Worm (Caenorhabditis elegans) whole organism, early embryonic: ENCODE measurements around the gene F48G7.4.

Experiments
- B0310.2 ChIP-seq: sonication (generic microtip); optimal IDR thresholded peaks from 2 replicates; lab custom pipeline; 2016; ENCODE audit warnings: mild to moderate bottlenecking, missing genetic modification characterization, missing compliant biosample characterization
- F13C5.2 ChIP-seq: sonication (generic microtip); optimal IDR thresholded peaks from 2 replicates; lab custom pipeline; 2017; ENCODE audit warnings: mild to moderate bottlenecking, missing genetic modification characterization, inconsistent platforms, missing compliant biosample characterization
- aly-1 ChIP-seq: sonication (generic microtip); optimal IDR thresholded peaks from 2 replicates; lab custom pipeline; 2016; ENCODE audit warnings: missing genetic modification characterization, missing compliant biosample characterization
- ama-1 ChIP-seq: fragments of 150-350 bp; optimal IDR thresholded peaks from 2 replicates; lab custom pipeline; 2014
- ets-7 ChIP-seq: sonication (generic microtip); optimal IDR thresholded peaks from 2 replicates; lab custom pipeline; 2016; ENCODE audit warnings: missing genotype, missing genetic modification characterization, missing compliant biosample characterization
- flt-1 ChIP-seq: fragments of 200-800 bp; sonication (Bioruptor generic); IDR thresholded peaks from 2 replicates; pipeline ENCODE4 v1.3.6; 2022; ENCODE audit warnings: missing genetic modification characterization, missing compliant biosample characterization
- hmbx-1 ChIP-seq: sonication (generic microtip); optimal IDR thresholded peaks from 2 replicates; lab custom pipeline; 2016; ENCODE audit warnings: mild to moderate bottlenecking, missing genetic modification characterization, missing compliant biosample characterization
- hnd-1 ChIP-seq: sonication (generic microtip); optimal IDR thresholded peaks from 2 replicates; lab custom pipeline; 2016; ENCODE audit warnings: missing genetic modification characterization, missing compliant biosample characterization
- scrt-1 ChIP-seq: fragments of 200-800 bp; sonication (Bioruptor generic); IDR thresholded peaks from 2 replicates; pipeline ENCODE4 v1.3.6; 2022; ENCODE audit warnings: missing genetic modification characterization, missing compliant biosample characterization
- tra-4 ChIP-seq: sonication (generic microtip); optimal IDR thresholded peaks from 2 replicates; lab custom pipeline; 2017; ENCODE audit warnings: missing genetic modification characterization, missing compliant biosample characterization

DNA sequence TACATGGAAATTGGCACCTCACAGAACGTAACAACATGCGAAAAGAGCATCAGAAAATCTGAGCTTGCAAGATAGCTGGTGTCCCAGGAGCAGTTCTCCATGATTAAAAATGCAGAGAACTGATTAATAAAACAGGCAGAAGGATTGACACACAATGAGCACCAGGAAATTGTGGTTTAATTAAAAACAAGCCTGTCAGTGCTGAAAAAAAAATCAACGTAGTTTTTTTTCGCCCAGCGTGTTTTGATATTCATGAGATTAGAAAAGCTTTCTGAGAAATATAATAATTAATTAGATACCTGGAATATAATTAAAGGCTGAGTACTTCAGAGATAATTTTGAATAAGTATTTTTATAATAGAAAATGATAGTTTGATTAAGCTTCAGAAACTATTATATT lies 38.4 kb downstream of the F48G7.4 start, which contains the start of gene srh-246:
- TF ChIP-seq hmbx-1 (tag; lab: Kevin White, UChicago) (no peak), ama-1 (lab: Kevin White, UChicago) (no peak), scrt-1 (GFP tag; lab: Robert Waterston, UW) (no peak), F13C5.2 (tag; lab: Kevin White, UChicago) (no peak), aly-1 (tag; lab: Kevin White, UChicago) (no peak), flt-1 (no peak), tra-4 (no peak), hnd-1 (tag; lab: Kevin White, UChicago) (no peak), ets-7 (tag; lab: Kevin White, UChicago) (no peak), B0310.2 (tag; lab: Kevin White, UChicago) (no peak)
